Worm (Caenorhabditis elegans): ENCODE results near the gene dpy-19.

dpy-19 gene

ce11 chrIII:8625125-8625524, 42.2 kb downstream of the dpy-19 start:
- TF ChIP-seq med-1 (GFP tag; optimal IDR thresholded peaks at IDR 0.05; ENCODE audit: insufficient read depth): no peak
- TF ChIP-seq cog-1 (tag; optimal IDR thresholded peaks at IDR 0.05): no peak
- TF ChIP-seq tab-1 (GFP tag; IDR thresholded peaks at IDR 0.05): no peak
- no peak for TF ChIP-seq klf-2 (GFP tag; conservative IDR thresholded peaks at IDR 0.05)
- TF ChIP-seq T22C8.4 (GFP tag; IDR thresholded peaks at IDR 0.05): no peak
- TF ChIP-seq flt-1 (GFP tag; IDR thresholded peaks at IDR 0.05): no peak
- no peak for TF ChIP-seq ztf-23 (GFP tag; IDR thresholded peaks at IDR 0.05)
- no peak for TF ChIP-seq ref-1 (GFP tag; conservative IDR thresholded peaks at IDR 0.05)
- TF ChIP-seq ztf-29 (GFP tag; IDR thresholded peaks at IDR 0.05): no peak

ce11 chrIII:8622435-8622834, 44.8 kb downstream of the dpy-19 start, which contains the start of gene ceh-16:
Gene ceh-16, plus strand, starts transcription at chrIII:8622735.
- TF ChIP-seq cog-1 (tag; optimal IDR thresholded peaks at IDR 0.05): no peak

DNA sequence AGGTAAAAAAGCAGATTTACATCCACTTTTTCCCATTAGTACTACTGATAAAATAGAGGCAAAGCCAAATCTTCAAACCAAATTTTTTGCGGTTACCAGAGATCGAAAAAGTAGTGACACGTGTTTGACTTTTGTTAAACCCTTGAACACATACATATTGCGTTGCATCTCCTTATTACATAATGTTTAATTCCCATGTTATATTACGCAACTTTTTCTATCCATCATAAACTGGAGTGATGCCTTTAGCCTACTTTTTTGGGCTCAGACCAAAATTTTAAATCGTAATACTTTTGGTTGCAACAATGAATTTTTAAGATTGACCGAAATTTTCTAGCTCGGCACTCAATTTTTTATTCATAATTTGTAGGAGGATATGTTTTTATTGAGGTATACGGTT, 45.3 kb downstream of the dpy-19 start:
- TF ChIP-seq T22C8.4 (GFP tag; IDR thresholded peaks at IDR 0.05) (no peak), ztf-23 (GFP tag; IDR thresholded peaks at IDR 0.05) (no peak), ztf-29 (GFP tag; IDR thresholded peaks at IDR 0.05) (no peak), klf-2 (GFP tag; conservative IDR thresholded peaks at IDR 0.05) (no peak), cog-1 (tag; optimal IDR thresholded peaks at IDR 0.05) (no peak), med-1 (GFP tag; optimal IDR thresholded peaks at IDR 0.05; ENCODE audit: insufficient read depth) (no peak)

- no peak for TF ChIP-seq med-1 (GFP tag; optimal IDR thresholded peaks at IDR 0.05; ENCODE audit: insufficient read depth)
- TF ChIP-seq tab-1 (GFP tag; IDR thresholded peaks at IDR 0.05): no peak
- no peak for TF ChIP-seq ref-1 (GFP tag; conservative IDR thresholded peaks at IDR 0.05)
These were observed 46.3 kb downstream of the dpy-19 start for ce11 chrIII:8621002-8621401.

DNA sequence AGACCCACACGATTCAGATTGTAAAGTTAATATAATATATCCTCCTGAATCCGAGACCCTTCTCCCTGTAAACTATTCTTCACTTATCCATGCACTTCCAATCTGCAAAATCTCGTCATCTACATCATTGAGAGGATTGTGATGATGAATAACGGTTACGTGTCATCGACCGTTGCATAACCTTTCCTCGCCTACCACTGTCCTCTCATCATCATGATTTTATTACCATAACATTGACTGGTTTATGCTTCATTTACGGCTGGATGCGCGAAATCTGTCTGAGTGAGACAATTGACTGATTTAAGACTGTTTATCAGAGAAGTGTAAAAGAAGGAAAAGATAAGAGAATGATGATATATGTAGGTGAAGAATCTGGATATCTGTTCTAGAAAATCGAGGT, 47.0 kb downstream of the dpy-19 start:
- no peak for TF ChIP-seq tab-1 (GFP tag; IDR thresholded peaks at IDR 0.05)
- TF ChIP-seq med-1 (GFP tag; optimal IDR thresholded peaks at IDR 0.05; ENCODE audit: insufficient read depth): no peak
- TF ChIP-seq T22C8.4 (GFP tag; IDR thresholded peaks at IDR 0.05): no peak
- TF ChIP-seq ref-1 (GFP tag; conservative IDR thresholded peaks at IDR 0.05): no peak
- no peak for TF ChIP-seq ztf-29 (GFP tag; IDR thresholded peaks at IDR 0.05)
- TF ChIP-seq cog-1 (tag; optimal IDR thresholded peaks at IDR 0.05): no peak
- no peak for TF ChIP-seq klf-2 (GFP tag; conservative IDR thresholded peaks at IDR 0.05)
- no peak for TF ChIP-seq flt-1 (GFP tag; IDR thresholded peaks at IDR 0.05)

- TF ChIP-seq T22C8.4 (GFP tag; IDR thresholded peaks at IDR 0.05) (peak; percentile 26; the same call in 1 of the 2 replicates), flt-1 (GFP tag; IDR thresholded peaks at IDR 0.05) (no peak)
These were observed 48.8 kb downstream of the dpy-19 start, which contains the start of gene C13G5.2 for ce11 chrIII:8618412-8618960. Gene C13G5.2, minus strand, starts transcription at chrIII:8618462.

ce11 chrIII:8616587-8616986, 50.7 kb downstream of the dpy-19 start, which contains the start of gene C06E1.11:
Gene C06E1.11, minus strand, starts transcription at chrIII:8616687.
- no peak for TF ChIP-seq tab-1 (GFP tag; IDR thresholded peaks at IDR 0.05)
- TF ChIP-seq med-1 (GFP tag; optimal IDR thresholded peaks at IDR 0.05; ENCODE audit: insufficient read depth): no peak
- no peak for TF ChIP-seq cog-1 (tag; optimal IDR thresholded peaks at IDR 0.05)
- no peak for TF ChIP-seq flt-1 (GFP tag; IDR thresholded peaks at IDR 0.05)
- no peak for TF ChIP-seq T22C8.4 (GFP tag; IDR thresholded peaks at IDR 0.05)
- no peak for TF ChIP-seq ztf-23 (GFP tag; IDR thresholded peaks at IDR 0.05)
- no peak for TF ChIP-seq ztf-29 (GFP tag; IDR thresholded peaks at IDR 0.05)
- TF ChIP-seq ref-1 (GFP tag; conservative IDR thresholded peaks at IDR 0.05): no peak
- no peak for TF ChIP-seq klf-2 (GFP tag; conservative IDR thresholded peaks at IDR 0.05)

DNA sequence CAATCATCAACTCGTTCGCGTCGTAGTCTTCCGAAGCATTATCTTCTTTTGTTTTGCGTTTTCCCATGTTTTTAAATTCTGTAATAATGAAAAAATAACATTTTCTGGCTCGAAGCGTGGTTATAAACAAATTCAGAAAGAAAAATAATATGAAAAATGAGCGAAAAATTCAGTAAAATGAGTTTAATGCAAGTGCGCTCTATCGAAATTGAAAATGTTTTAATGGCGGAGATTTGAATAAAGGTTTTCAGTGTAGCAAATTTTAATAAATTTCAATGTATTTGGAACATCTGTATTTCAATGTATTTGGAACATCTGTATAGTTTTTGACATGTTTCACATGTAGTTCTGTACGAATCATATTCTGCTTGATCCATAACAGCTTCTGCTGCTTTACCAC, 52.8 kb downstream of the dpy-19 start, which contains the start of gene rha-2:
rha-2 (minus strand) TSS at position 80 of the 400 bp plus-strand sequence.
- TF ChIP-seq flt-1 (GFP tag; IDR thresholded peaks at IDR 0.05) (no peak), ref-1 (GFP tag; conservative IDR thresholded peaks at IDR 0.05) (no peak)

ce11 chrIII:8613573-8613972, 53.7 kb downstream of the dpy-19 start:
- TF ChIP-seq T22C8.4 (GFP tag; IDR thresholded peaks at IDR 0.05) (no peak), klf-2 (GFP tag; conservative IDR thresholded peaks at IDR 0.05) (no peak), ztf-29 (GFP tag; IDR thresholded peaks at IDR 0.05) (no peak), ztf-23 (GFP tag; IDR thresholded peaks at IDR 0.05) (no peak), cog-1 (tag; optimal IDR thresholded peaks at IDR 0.05) (no peak), flt-1 (GFP tag; IDR thresholded peaks at IDR 0.05) (no peak)

- TF ChIP-seq ref-1 (GFP tag; conservative IDR thresholded peaks at IDR 0.05) (no peak), ztf-29 (GFP tag; IDR thresholded peaks at IDR 0.05) (no peak)
These were observed 56.0 kb downstream of the dpy-19 start for ce11 chrIII:8611282-8611681.

Measured in whole organism, midembryonic.